Fruit fly (Drosophila melanogaster) whole organism, embryonic: ENCODE measurements around the gene Taf11.

Experiments used
- CG13894 ChIP-seq: fragments of 200-800 bp; sonication (Bioruptor generic); optimal IDR thresholded peaks from 3 replicates; lab custom pipeline; 2018; ENCODE audit warnings: missing biosample characterization, mild to moderate bottlenecking, missing genetic modification characterization, moderate library complexity
- CG1529 ChIP-seq: fragments of 200-800 bp; sonication (Bioruptor generic); optimal IDR thresholded peaks from 3 replicates; lab custom pipeline; 2018; ENCODE audit warnings: missing biosample characterization, missing genetic modification characterization
- CG15514 ChIP-seq: fragments of 200-800 bp; sonication (Bioruptor generic); optimal IDR thresholded peaks from 3 replicates; lab custom pipeline; 2017; ENCODE audit warnings: missing biosample characterization, missing genetic modification characterization, mild to moderate bottlenecking, moderate library complexity, missing genetic modification reagents
- CG16779 ChIP-seq: fragments of 200-800 bp; sonication (Bioruptor generic); IDR thresholded peaks from 2 replicates; pipeline ENCODE4 v1.3.6; 2022; ENCODE audit warnings: missing biosample characterization, missing genetic modification characterization
- CG17186 ChIP-seq: fragments of 200-800 bp; sonication (Bioruptor generic); optimal IDR thresholded peaks from 3 replicates; lab custom pipeline; 2017; ENCODE audit warnings: missing biosample characterization, missing genetic modification reagents, missing genetic modification characterization
- CG17612 ChIP-seq: fragments of 200-800 bp; sonication (Bioruptor generic); IDR thresholded peaks from 2 replicates; pipeline ENCODE4 v1.3.6; 2022; ENCODE audit warnings: missing biosample characterization, missing genetic modification characterization
- CG4328 ChIP-seq: fragments of 200-800 bp; sonication (Bioruptor generic); optimal IDR thresholded peaks from 3 replicates; lab custom pipeline; 2017; ENCODE audit warnings: missing biosample characterization, missing genetic modification reagents, missing genetic modification characterization
- CG43689 ChIP-seq: fragments of 200-800 bp; sonication (Bioruptor generic); IDR thresholded peaks from 2 replicates; pipeline ENCODE4 v1.3.6; 2022; ENCODE audit warnings: missing biosample characterization, missing genetic modification characterization
- CG5953 ChIP-seq: fragments of 200-800 bp; sonication (Bioruptor generic); IDR thresholded peaks from 2 replicates; pipeline ENCODE4 v1.3.6; 2022; ENCODE audit warnings: missing biosample characterization, missing genetic modification characterization
- CG8290 ChIP-seq, 3 experiments: fragments of 200-800 bp; sonication (Bioruptor generic); optimal IDR thresholded peaks; 2 replicates each; lab custom pipeline; 2016 to 2019; ENCODE audit warnings: missing biosample characterization in 3 of 3, missing genetic modification characterization in 3 of 3, mild to moderate bottlenecking in 2 of 3, moderate library complexity in 1 of 3
- D ChIP-seq, 2 experiments: fragments of 200-800 bp in 1 of 2; fragments of >200 bp in 1 of 2; sonication (Bioruptor generic) in 1 of 2; optimal IDR thresholded peaks; 2 replicates in 1 of 2; 3 replicates in 1 of 2; lab custom pipeline; 2017; ENCODE audit warnings: mild to moderate bottlenecking in 1 of 2, missing biosample characterization in 1 of 2, missing genetic modification characterization in 1 of 2, missing genetic modification reagents in 1 of 2
- Deaf1 ChIP-seq: fragments of 200-800 bp; optimal IDR thresholded peaks from 3 replicates; lab custom pipeline; 2019; ENCODE audit warnings: missing biosample characterization, mild to moderate bottlenecking, missing genetic modification characterization, moderate library complexity
- Doc2 ChIP-seq: fragments of 200-800 bp; sonication (Bioruptor generic); IDR thresholded peaks from 2 replicates; pipeline ENCODE4 v1.3.6; 2022; ENCODE audit warnings: missing biosample characterization, missing genetic modification characterization
- Drgx ChIP-seq: fragments of 200-800 bp; sonication (Bioruptor generic); IDR thresholded peaks from 2 replicates; pipeline ENCODE4 v1.3.6; 2022; ENCODE audit warnings: missing biosample characterization, missing genetic modification characterization
- Fer3 ChIP-seq: fragments of 200-800 bp; sonication (Bioruptor generic); optimal IDR thresholded peaks from 2 replicates; lab custom pipeline; 2018; ENCODE audit warnings: missing biosample characterization, mild to moderate bottlenecking, missing genetic modification characterization, moderate library complexity
- GATAe ChIP-seq: fragments of 200-800 bp; sonication (Bioruptor generic); conservative IDR thresholded peaks from 2 replicates; pipeline ENCODE4 v1.3.6; 2022; ENCODE audit warnings: missing biosample characterization, missing genetic modification characterization
- Gug ChIP-seq: fragments of 200-800 bp; sonication (Bioruptor generic); IDR thresholded peaks from 4 replicates; pipeline ENCODE4 v1.3.6; 2022; ENCODE audit warnings: missing biosample characterization, missing genetic modification characterization
- Hmx ChIP-seq: fragments of 200-800 bp; sonication (Bioruptor generic); optimal IDR thresholded peaks from 2 replicates; lab custom pipeline; 2016; ENCODE audit warnings: missing biosample characterization, missing genetic modification characterization
- Hr39 ChIP-seq: fragments of >200 bp; optimal IDR thresholded peaks from 2 replicates; lab custom pipeline; 2017
- Hr51 ChIP-seq, 2 experiments: fragments of 200-800 bp; sonication (Bioruptor generic); optimal IDR thresholded peaks; 2 replicates in 1 of 2; 3 replicates in 1 of 2; lab custom pipeline; 2016 to 2018; ENCODE audit warnings: missing biosample characterization in 2 of 2, missing genetic modification characterization in 2 of 2, mild to moderate bottlenecking in 1 of 2, moderate library complexity in 1 of 2
- Med ChIP-seq: fragments of 200-800 bp; sonication (Bioruptor generic); peaks from one replicate; lab custom pipeline; 2016; ENCODE audit warnings: missing biosample characterization, missing genetic modification characterization, mild to moderate bottlenecking, inconsistent platforms, moderate library complexity
- Mes4 ChIP-seq: fragments of 200-800 bp; sonication (Bioruptor generic); optimal IDR thresholded peaks from 2 replicates; lab custom pipeline; 2016; ENCODE audit warnings: missing biosample characterization, missing genetic modification characterization
- Scr ChIP-seq: fragments of 200-800 bp; sonication (Bioruptor generic); IDR thresholded peaks from 2 replicates; pipeline ENCODE4 v1.3.6; 2022; ENCODE audit warnings: missing biosample characterization, missing genetic modification characterization; ENCODE audit not compliant: partially characterized antibody
- Trl ChIP-seq, 3 experiments: fragments of >200 bp in 2 of 3; fragments of 200-800 bp in 1 of 3; sonication (Bioruptor generic) in 1 of 3; optimal IDR thresholded peaks; 2 replicates in 1 of 3; 3 replicates in 2 of 3; lab custom pipeline; 2016 to 2017; ENCODE audit warnings: missing biosample characterization in 1 of 3, missing genetic modification characterization in 1 of 3
- abd-A ChIP-seq: fragments of 200-800 bp; sonication (Bioruptor generic); optimal IDR thresholded peaks from 3 replicates; lab custom pipeline; 2019; ENCODE audit warnings: missing biosample characterization, mild to moderate bottlenecking, missing genetic modification characterization, moderate library complexity
- ash1 ChIP-seq: fragments of 200-800 bp; sonication (Bioruptor generic); optimal IDR thresholded peaks from 2 replicates; lab custom pipeline; 2018; ENCODE audit warnings: missing biosample characterization, mild to moderate bottlenecking, missing genetic modification characterization
- az2 ChIP-seq: fragments of 200-800 bp; sonication (Bioruptor generic); optimal IDR thresholded peaks from 3 replicates; lab custom pipeline; 2016; ENCODE audit warnings: missing biosample characterization, missing genetic modification characterization
- cg ChIP-seq: fragments of 200-800 bp; sonication (Bioruptor generic); optimal IDR thresholded peaks from 3 replicates; lab custom pipeline; 2019; ENCODE audit warnings: missing biosample characterization, mild to moderate bottlenecking, missing genetic modification characterization, moderate library complexity
- crol ChIP-seq: fragments of 200-800 bp; sonication (Bioruptor generic); IDR thresholded peaks from 2 replicates; pipeline ENCODE4 v1.3.6; 2022; ENCODE audit warnings: missing biosample characterization, missing genetic modification characterization
- da ChIP-seq: fragments of 200-800 bp; sonication (Bioruptor generic); optimal IDR thresholded peaks from 2 replicates; lab custom pipeline; 2016; ENCODE audit warnings: missing biosample characterization, missing genetic modification characterization
- dm ChIP-seq: fragments of 200-800 bp; sonication (Bioruptor generic); optimal IDR thresholded peaks from 3 replicates; lab custom pipeline; 2016; ENCODE audit warnings: missing biosample characterization, missing genetic modification characterization
- emc ChIP-seq: fragments of 200-800 bp; sonication (Bioruptor generic); optimal IDR thresholded peaks from 2 replicates; lab custom pipeline; 2016; ENCODE audit warnings: missing biosample characterization, missing genetic modification characterization
- ems ChIP-seq: fragments of 200-800 bp; sonication (Bioruptor generic); optimal IDR thresholded peaks from 3 replicates; lab custom pipeline; 2016; ENCODE audit warnings: missing biosample characterization, missing genetic modification characterization
- eve ChIP-seq, 2 experiments: fragments of >200 bp; optimal IDR thresholded peaks; 2 replicates each; lab custom pipeline; 2017; ENCODE audit warnings: missing biosample characterization in 2 of 2, missing genetic modification characterization in 2 of 2
- p53 ChIP-seq: fragments of 200-800 bp; sonication (Bioruptor generic); optimal IDR thresholded peaks from 2 replicates; lab custom pipeline; 2016; ENCODE audit warnings: missing biosample characterization, missing genetic modification characterization
- sd ChIP-seq: fragments of 200-800 bp; sonication (Bioruptor generic); optimal IDR thresholded peaks from 3 replicates; lab custom pipeline; 2018; ENCODE audit warnings: missing biosample characterization, mild to moderate bottlenecking, missing genetic modification characterization, moderate library complexity
- sim ChIP-seq: fragments of 200-800 bp; sonication (Bioruptor generic); IDR thresholded peaks from 2 replicates; pipeline ENCODE4 v1.3.6; 2022; ENCODE audit warnings: missing biosample characterization, missing genetic modification characterization
- slbo ChIP-seq: fragments of 200-800 bp; sonication (Bioruptor generic); IDR thresholded peaks from 2 replicates; pipeline ENCODE4 v1.3.6; 2022; ENCODE audit warnings: missing biosample characterization, missing genetic modification characterization
- ssp ChIP-seq: fragments of 200-800 bp; sonication (Bioruptor generic); IDR thresholded peaks from 2 replicates; pipeline ENCODE4 v1.3.6; 2022; ENCODE audit warnings: missing biosample characterization, missing genetic modification characterization
- toy ChIP-seq: fragments of 200-800 bp; sonication (Bioruptor generic); IDR thresholded peaks from 2 replicates; pipeline ENCODE4 v1.3.6; 2022; ENCODE audit warnings: missing biosample characterization, missing genetic modification characterization
- unpg ChIP-seq: fragments of 200-800 bp; sonication (Bioruptor generic); optimal IDR thresholded peaks from 3 replicates; lab custom pipeline; 2018; ENCODE audit warnings: missing biosample characterization, mild to moderate bottlenecking, missing genetic modification characterization, moderate library complexity

The Taf11 gene

DNA sequence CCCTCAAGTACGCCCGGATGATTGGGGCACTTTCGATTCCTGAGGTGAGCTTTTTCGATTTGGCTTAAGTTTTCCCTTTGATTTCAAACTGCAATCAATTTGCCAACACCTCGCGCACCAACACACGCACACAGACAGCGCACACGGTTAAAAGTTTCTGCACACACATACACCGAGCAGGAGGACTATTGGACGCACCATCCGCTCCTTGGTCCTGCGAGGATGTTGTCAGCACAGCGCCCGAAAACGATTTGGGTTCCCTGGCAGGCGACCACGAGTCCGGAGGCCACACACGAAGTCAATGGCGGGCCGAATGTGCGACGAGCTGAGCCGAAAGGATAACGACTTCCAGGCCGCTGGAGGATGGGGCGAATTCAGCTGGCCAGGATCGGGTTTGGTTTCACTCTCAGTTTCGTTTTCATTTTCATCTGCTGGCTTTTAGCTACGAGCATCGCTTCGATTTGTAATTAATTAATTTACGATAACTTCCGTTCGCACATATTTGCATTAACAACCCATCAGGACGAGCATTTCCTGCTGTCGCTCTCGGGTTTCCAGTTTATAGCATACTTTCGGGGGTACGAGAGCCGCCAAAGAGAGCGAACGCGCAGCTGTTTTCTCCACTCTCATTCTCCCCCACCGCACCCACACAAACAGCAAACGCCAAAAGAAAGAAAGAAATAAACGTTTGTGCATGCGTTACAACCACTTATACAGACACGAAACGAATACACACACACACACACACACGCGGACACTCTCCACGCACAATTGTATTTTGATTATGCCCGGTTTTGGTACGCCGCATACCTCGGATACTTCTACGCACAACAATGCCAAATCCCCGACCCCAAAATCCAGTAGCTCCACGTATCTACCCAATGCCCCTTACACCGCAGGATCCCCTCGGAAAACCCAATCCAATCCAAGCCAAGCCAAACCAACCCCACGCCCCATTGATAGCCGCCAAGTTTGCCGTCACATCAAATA, 16.5 kb downstream of the Taf11 start, which contains the start of gene Nckx30C:
Nckx30C (minus strand) TSS at position 260 of the 990 bp plus-strand sequence.
- peak; percentile 32 to 59 for TF ChIP-seq Trl (optimal IDR thresholded peaks at IDR 0.05; lab: Kevin White, UChicago)
- no peak for TF ChIP-seq Trl (GFP tag; optimal IDR thresholded peaks at IDR 0.05; lab: Kevin White, UChicago)
- no peak for TF ChIP-seq unpg (GFP tag; lab: Kevin White, UChicago)
- TF ChIP-seq abd-A (tag; lab: Kevin White, UChicago), result peak; percentile 81
- TF ChIP-seq CG13894 (tag; lab: Kevin White, UChicago), result peak; percentile 69
- no peak for TF ChIP-seq CG43689 (GFP tag; lab: Robert Waterston, UW)
- TF ChIP-seq D (optimal IDR thresholded peaks at IDR 0.05; lab: Kevin White, UChicago), result no peak
- TF ChIP-seq D (GFP tag; optimal IDR thresholded peaks at IDR 0.05; lab: Kevin White, UChicago), result no peak
- TF ChIP-seq ash1 (GFP tag; lab: Kevin White, UChicago), result no peak
- TF ChIP-seq emc, result no peak
- 0 out of 2 replicates have a peak, but pooled peaks have one; percentile 14 for TF ChIP-seq crol
- 0 out of 2 replicates have a peak, but pooled peaks have one; percentile 8 for TF ChIP-seq slbo
- no peak for TF ChIP-seq CG1529 (GFP tag; lab: Kevin White, UChicago)
- TF ChIP-seq cg (GFP tag; lab: Kevin White, UChicago), result peak; percentile 39
- TF ChIP-seq sd (tag; lab: Kevin White, UChicago), result peak; percentile 67
- TF ChIP-seq CG16779 (GFP tag; lab: Robert Waterston, UW), result peak; percentile 90
- TF ChIP-seq CG15514, result peak; percentile 9
- TF ChIP-seq GATAe (GFP tag; lab: Robert Waterston, UW), result no peak
- peak; percentile 94 for TF ChIP-seq Deaf1
- TF ChIP-seq Mes4 (GFP tag; lab: Kevin White, UChicago), result no peak
- TF ChIP-seq CG8290 (GFP tag; optimal IDR thresholded peaks at IDR 0.05; lab: Kevin White, UChicago), result no peak
- peak in 1 of 2 experiments; percentile 2 for TF ChIP-seq CG8290 (tag; optimal IDR thresholded peaks at IDR 0.05; lab: Kevin White, UChicago)
- TF ChIP-seq CG17612, result no peak
- peak; percentile 56 for TF ChIP-seq Med (GFP tag; lab: Kevin White, UChicago)
- TF ChIP-seq CG17186 (GFP tag; lab: Kevin White, UChicago), result no peak
- no peak for TF ChIP-seq Gug (GFP tag; lab: Robert Waterston, UW)

DNA sequence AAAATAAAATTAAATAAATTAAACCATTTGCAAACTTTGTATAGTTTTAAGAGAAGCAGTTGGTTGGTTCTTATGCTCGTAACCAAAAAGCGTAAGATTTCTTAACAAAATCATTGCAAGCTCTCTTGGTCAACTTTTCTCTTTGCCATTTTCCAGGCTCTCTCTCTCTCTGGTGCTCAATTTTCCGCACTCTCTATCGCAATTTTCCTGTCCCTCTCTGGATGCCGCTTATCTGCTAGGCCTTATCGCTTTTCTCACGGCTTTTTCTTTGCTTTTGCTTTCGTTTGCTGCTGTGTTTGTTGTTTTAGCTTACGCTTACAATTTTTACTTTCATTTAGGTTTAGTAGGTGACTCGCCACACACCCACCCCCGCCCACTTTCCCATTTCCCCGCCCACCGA, 18.4 kb downstream of the Taf11 start:
- TF ChIP-seq eve (GFP tag; optimal IDR thresholded peaks at IDR 0.05; lab: Kevin White, UChicago) (no peak), ssp (no peak), Deaf1 (peak; percentile 72), Hr51 (GFP tag; optimal IDR thresholded peaks at IDR 0.05; lab: Kevin White, UChicago) (no peak), ems (no peak), sim (GFP tag; lab: Robert Waterston, UW) (no peak), Scr (GFP tag; lab: Robert Waterston, UW) (no peak), Fer3 (tag; lab: Kevin White, UChicago) (no peak), Hmx (GFP tag; lab: Kevin White, UChicago) (no peak), Hr39 (lab: Kevin White, UChicago) (no peak), da (GFP tag; lab: Kevin White, UChicago) (no peak), CG4328 (no peak), p53 (no peak), Doc2 (GFP tag; lab: Robert Waterston, UW) (no peak), az2 (GFP tag; lab: Kevin White, UChicago) (no peak), toy (no peak), dm (GFP tag; lab: Kevin White, UChicago) (no peak), CG5953 (GFP tag; lab: Robert Waterston, UW) (no peak), Trl (optimal IDR thresholded peaks at IDR 0.05; lab: Kevin White, UChicago) (peak; percentile 39 to 75), Trl (GFP tag; optimal IDR thresholded peaks at IDR 0.05; lab: Kevin White, UChicago) (no peak), Drgx (GFP tag; lab: Robert Waterston, UW) (peak; percentile 19; the same call in 1 of the 2 replicates)
- TF ChIP-seq, all 482 proteins: peak for 3
